Worm (Caenorhabditis elegans) whole organism, L2 larva: ENCODE results near the gene trpp-9.

Source experiments
- C34F6.9 ChIP-seq: fragments of 150-350 bp; optimal IDR thresholded peaks from 2 replicates; lab custom pipeline; 2014; ENCODE audit warnings: missing biosample characterization, missing genetic modification characterization
- F13H6.1 ChIP-seq: sonication (generic microtip); optimal IDR thresholded peaks from 2 replicates; lab custom pipeline; 2016; ENCODE audit warnings: missing genetic modification characterization, missing compliant biosample characterization
- R02D3.7 ChIP-seq: fragments of 150-350 bp; optimal IDR thresholded peaks from 2 replicates; lab custom pipeline; 2014; ENCODE audit warnings: missing biosample characterization, missing genetic modification characterization
- Y55F3AM.14 ChIP-seq: fragments of 200-800 bp; sonication (Bioruptor generic); optimal IDR thresholded peaks from 2 replicates; lab custom pipeline; 2018; ENCODE audit warnings: mild to moderate bottlenecking, missing genetic modification characterization, missing compliant biosample characterization
- ZK546.5 ChIP-seq: sonication (generic microtip); optimal IDR thresholded peaks from 2 replicates; lab custom pipeline; 2017; ENCODE audit warnings: missing biosample characterization, missing genetic modification characterization
- alr-1 ChIP-seq: fragments of 150-350 bp; optimal IDR thresholded peaks from 2 replicates; lab custom pipeline; 2014; ENCODE audit warnings: missing biosample characterization, missing genetic modification characterization
- aly-2 ChIP-seq: fragments of 150-350 bp; optimal IDR thresholded peaks from 2 replicates; lab custom pipeline; 2014; ENCODE audit warnings: missing biosample characterization, missing genetic modification characterization
- ama-1 ChIP-seq: fragments of 150-350 bp; optimal IDR thresholded peaks from 2 replicates; lab custom pipeline; 2018; ENCODE audit warnings: inconsistent platforms
- blmp-1 ChIP-seq: sonication (generic microtip); optimal IDR thresholded peaks from 2 replicates; lab custom pipeline; 2017; ENCODE audit warnings: missing genetic modification characterization, mild to moderate bottlenecking, missing compliant biosample characterization, antibody characterized with exemption, moderate library complexity; ENCODE audit not compliant: insufficient read depth
- ceh-16 ChIP-seq: fragments of 150-350 bp; optimal IDR thresholded peaks from 2 replicates; lab custom pipeline; 2014; ENCODE audit warnings: missing biosample characterization, missing genetic modification characterization
- ceh-82 ChIP-seq: fragments of 150-350 bp; optimal IDR thresholded peaks from 2 replicates; lab custom pipeline; 2014; ENCODE audit warnings: missing biosample characterization, missing genetic modification characterization
- crh-2 ChIP-seq: sonication (generic microtip); optimal IDR thresholded peaks from 2 replicates; lab custom pipeline; 2017; ENCODE audit warnings: missing biosample characterization, missing genetic modification characterization
- egl-27 ChIP-seq: sonication (generic microtip); optimal IDR thresholded peaks from 3 replicates; lab custom pipeline; 2017; ENCODE audit warnings: missing biosample characterization, missing genetic modification reagents, missing genetic modification characterization
- elt-3 ChIP-seq: sonication (generic microtip); optimal IDR thresholded peaks from 2 replicates; lab custom pipeline; 2017; ENCODE audit warnings: missing biosample characterization, missing genetic modification characterization
- fos-1 ChIP-seq: fragments of 150-350 bp; optimal IDR thresholded peaks from 2 replicates; lab custom pipeline; 2014; ENCODE audit warnings: missing biosample characterization, missing genetic modification characterization
- gmeb-1 ChIP-seq: fragments of 150-350 bp; optimal IDR thresholded peaks from 2 replicates; lab custom pipeline; 2014; ENCODE audit warnings: missing biosample characterization, missing genetic modification characterization
- lin-11 ChIP-seq: fragments of 150-350 bp; sonication (generic microtip); optimal IDR thresholded peaks from 2 replicates; lab custom pipeline; 2014; ENCODE audit warnings: missing biosample characterization, missing genetic modification characterization, inconsistent platforms, mixed read lengths
- lin-13 ChIP-seq: fragments of 150-350 bp; optimal IDR thresholded peaks from 2 replicates; lab custom pipeline; 2014; ENCODE audit warnings: missing biosample characterization, missing genetic modification reagents, missing genetic modification characterization
- lsy-2 ChIP-seq, 2 experiments: fragments of 150-350 bp in 1 of 2; sonication (generic microtip) in 1 of 2; optimal IDR thresholded peaks; 2 replicates each; lab custom pipeline; 2014 to 2017; ENCODE audit warnings: missing biosample characterization in 2 of 2, missing genetic modification characterization in 2 of 2
- mab-5 ChIP-seq: fragments of 150-350 bp; optimal IDR thresholded peaks from 2 replicates; lab custom pipeline; 2014; ENCODE audit warnings: missing biosample characterization, missing genetic modification characterization
- mbf-1 ChIP-seq: sonication (generic microtip); optimal IDR thresholded peaks from 2 replicates; lab custom pipeline; 2017; ENCODE audit warnings: missing biosample characterization, missing genetic modification characterization
- nhr-10 ChIP-seq: sonication (generic microtip); optimal IDR thresholded peaks from 2 replicates; lab custom pipeline; 2017; ENCODE audit warnings: missing biosample characterization, missing genetic modification characterization
- nhr-12 ChIP-seq: fragments of 150-350 bp; optimal IDR thresholded peaks from 2 replicates; lab custom pipeline; 2014; ENCODE audit warnings: missing biosample characterization, missing genetic modification characterization
- nhr-129 ChIP-seq: fragments of 150-350 bp; optimal IDR thresholded peaks from 2 replicates; lab custom pipeline; 2014; ENCODE audit warnings: missing biosample characterization, missing genetic modification characterization
- nhr-21 ChIP-seq: fragments of 150-350 bp; optimal IDR thresholded peaks from 2 replicates; lab custom pipeline; 2014; ENCODE audit warnings: missing biosample characterization, missing genetic modification characterization
- nhr-23 ChIP-seq: fragments of 150-350 bp; optimal IDR thresholded peaks from 2 replicates; lab custom pipeline; 2014; ENCODE audit warnings: missing biosample characterization, missing genetic modification reagents, missing genetic modification characterization
- nhr-25 ChIP-seq: fragments of 150-350 bp; sonication (generic microtip); optimal IDR thresholded peaks from 3 replicates; lab custom pipeline; 2014; ENCODE audit warnings: missing biosample characterization, missing genetic modification characterization
- nhr-6 ChIP-seq: fragments of 150-350 bp; optimal IDR thresholded peaks from 2 replicates; lab custom pipeline; 2014; ENCODE audit warnings: missing biosample characterization, missing genetic modification characterization
- nhr-77 ChIP-seq: fragments of 150-350 bp; optimal IDR thresholded peaks from 2 replicates; lab custom pipeline; 2014; ENCODE audit warnings: missing biosample characterization, missing genetic modification characterization
- sem-4 ChIP-seq: fragments of 150-350 bp; optimal IDR thresholded peaks from 2 replicates; lab custom pipeline; 2014; ENCODE audit warnings: missing biosample characterization, missing genetic modification reagents, missing genetic modification characterization
- skn-1 ChIP-seq: sonication (generic microtip); optimal IDR thresholded peaks from 2 replicates; lab custom pipeline; 2017; ENCODE audit warnings: missing biosample characterization, missing genetic modification characterization
- sma-3 ChIP-seq: sonication (generic microtip); optimal IDR thresholded peaks from 2 replicates; lab custom pipeline; 2016; ENCODE audit warnings: missing genetic modification reagents, missing genetic modification characterization, missing compliant biosample characterization
- sma-9 ChIP-seq, 2 experiments: fragments of 150-350 bp in 1 of 2; sonication (generic microtip) in 1 of 2; optimal IDR thresholded peaks; 2 replicates each; lab custom pipeline; 2014 to 2016; ENCODE audit warnings: missing genetic modification characterization in 2 of 2, mild to moderate bottlenecking in 1 of 2, missing biosample characterization in 1 of 2, missing compliant biosample characterization in 1 of 2, missing genetic modification reagents in 1 of 2, moderate library complexity in 1 of 2
- unc-39 ChIP-seq: fragments of 150-350 bp; optimal IDR thresholded peaks from 2 replicates; lab custom pipeline; 2014; ENCODE audit warnings: missing biosample characterization, missing genetic modification characterization
- unc-55 ChIP-seq: fragments of 150-350 bp; sonication (generic microtip); optimal IDR thresholded peaks from 3 replicates; lab custom pipeline; 2014; ENCODE audit warnings: missing biosample characterization, missing genetic modification reagents, missing genetic modification characterization
- unc-62 ChIP-seq: fragments of 150-350 bp; optimal IDR thresholded peaks from 2 replicates; lab custom pipeline; 2014; ENCODE audit warnings: missing biosample characterization, missing genetic modification reagents, missing genetic modification characterization
- zag-1 ChIP-seq: fragments of 150-350 bp; optimal IDR thresholded peaks from 2 replicates; lab custom pipeline; 2014; ENCODE audit warnings: missing biosample characterization, missing genetic modification characterization
- ztf-1 ChIP-seq: fragments of 200-800 bp; sonication (Bioruptor generic); conservative IDR thresholded peaks from 2 replicates; pipeline ENCODE4 v1.3.6; 2022; ENCODE audit warnings: missing genetic modification characterization, missing compliant biosample characterization
- ztf-11 ChIP-seq: sonication (generic microtip); optimal IDR thresholded peaks from 2 replicates; lab custom pipeline; 2017; ENCODE audit warnings: missing biosample characterization, missing genetic modification characterization
- ztf-4 ChIP-seq: fragments of 150-350 bp; optimal IDR thresholded peaks from 2 replicates; lab custom pipeline; 2014; ENCODE audit warnings: missing biosample characterization, missing genetic modification characterization

Gene trpp-9

DNA sequence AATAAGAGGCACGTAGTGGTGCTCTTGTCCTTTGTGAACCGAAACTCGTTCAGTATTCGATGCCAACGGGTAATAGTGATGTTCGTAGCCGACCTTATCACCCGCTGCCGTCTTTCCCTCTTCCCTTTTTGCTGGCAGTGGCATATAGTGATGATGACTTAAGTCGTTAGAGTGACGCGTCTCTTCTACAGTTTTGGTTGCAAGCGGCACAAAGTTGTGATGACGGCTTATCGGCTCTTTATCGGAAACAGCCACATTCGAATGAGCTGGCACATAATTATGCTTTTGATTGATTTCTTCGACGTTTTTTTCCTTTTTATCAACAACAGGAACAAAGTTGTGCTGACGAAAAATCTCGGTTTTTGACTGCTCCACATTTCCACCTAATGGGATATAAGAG lies 48.3 kb upstream of the trpp-9 start:
- TF ChIP-seq F13H6.1 (tag; lab: Kevin White, UChicago), result peak; percentile 27
- TF ChIP-seq gmeb-1 (tag; lab: Kevin White, UChicago), result peak; percentile 12
- TF ChIP-seq C34F6.9, result no peak
- peak; percentile 65 for TF ChIP-seq sma-9 (GFP tag; optimal IDR thresholded peaks at IDR 0.05; lab: Kevin White, UChicago)
- TF ChIP-seq sma-9 (tag; optimal IDR thresholded peaks at IDR 0.05; lab: Kevin White, UChicago), result no peak
- peak; percentile 97 for TF ChIP-seq fos-1
- peak; percentile 82 for TF ChIP-seq crh-2
- no peak for TF ChIP-seq ceh-16
- peak; percentile 59 for TF ChIP-seq skn-1 (tag; lab: Kevin White, UChicago)

DNA sequence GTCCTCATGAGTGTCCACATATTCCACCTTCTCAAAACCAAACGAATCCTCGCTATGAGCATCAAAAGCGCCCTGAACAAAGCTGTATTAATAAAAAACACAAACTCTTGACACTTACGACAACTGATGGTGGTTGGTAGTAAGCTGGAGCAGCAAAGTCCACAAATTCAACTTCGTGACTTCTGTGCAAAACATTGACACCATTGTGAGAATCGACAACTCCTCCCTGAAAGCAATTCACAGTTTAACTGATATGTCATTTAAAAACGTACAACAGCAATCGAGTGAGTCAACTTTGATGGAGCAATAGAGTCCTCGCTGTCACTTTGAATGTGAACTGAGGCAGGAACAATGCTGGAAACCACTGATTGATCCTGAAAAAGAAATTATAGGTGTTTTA lies 46.3 kb upstream of the trpp-9 start:
- TF ChIP-seq ztf-4 (tag; lab: Kevin White, UChicago) (no peak), unc-55 (no peak), mbf-1 (tag; lab: Kevin White, UChicago) (no peak), sem-4 (tag; lab: Kevin White, UChicago) (no peak), nhr-23 (no peak), C34F6.9 (no peak)

DNA sequence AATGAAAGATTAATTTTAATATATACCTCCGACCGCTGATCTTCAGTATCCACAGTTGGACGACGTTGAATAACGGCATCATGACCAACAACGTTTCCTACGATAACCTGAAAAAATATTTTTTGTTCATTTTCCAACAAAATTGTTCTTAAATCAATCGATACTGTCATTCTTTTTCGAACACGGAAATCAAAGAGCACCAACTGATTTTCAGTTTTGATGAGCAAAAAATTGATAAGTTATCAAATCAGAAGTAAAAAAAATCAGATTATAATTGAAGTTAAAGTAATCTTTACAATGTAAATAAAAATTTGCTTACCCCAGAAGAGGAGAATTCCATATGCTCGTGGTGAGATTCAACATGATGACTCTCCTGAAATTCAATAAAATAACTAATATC lies 45.3 kb upstream of the trpp-9 start:
- TF ChIP-seq fos-1 (peak; percentile 15), ZK546.5 (tag; lab: Kevin White, UChicago) (no peak)

DNA sequence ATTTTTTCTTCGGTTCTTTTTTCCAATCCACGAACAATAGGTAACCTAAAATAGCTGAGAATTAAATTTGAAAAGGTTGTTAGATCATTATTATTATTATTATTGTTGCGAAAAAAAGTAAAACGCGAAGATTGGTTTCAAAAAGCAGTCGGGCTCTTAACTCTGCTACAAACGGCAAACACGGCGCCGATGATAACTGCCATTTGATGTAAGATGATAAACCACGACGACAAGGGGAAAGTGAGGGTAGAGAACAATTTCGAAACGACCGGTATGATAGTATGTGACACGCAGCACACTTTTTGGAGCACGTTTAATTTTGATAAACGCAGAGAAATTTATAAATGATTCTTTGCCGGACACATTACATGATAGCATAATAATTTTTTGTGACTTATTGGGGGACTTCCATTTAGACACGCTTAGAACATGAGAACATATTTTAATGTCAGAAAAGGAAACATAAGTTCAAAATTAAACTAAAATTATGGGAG lies 44.7 kb upstream of the trpp-9 start, which contains the start of gene hpo-34:
hpo-34 (minus strand) TSS at position 51 of the 494 bp plus-strand sequence.
- TF ChIP-seq nhr-77 (no peak), zag-1 (tag; lab: Kevin White, UChicago) (no peak), ztf-4 (tag; lab: Kevin White, UChicago) (no peak), ztf-11 (tag; lab: Kevin White, UChicago) (no peak), crh-2 (peak; percentile 82), egl-27 (tag; lab: Kevin White, UChicago) (no peak), sma-9 (GFP tag; optimal IDR thresholded peaks at IDR 0.05; lab: Kevin White, UChicago) (peak; percentile 60), sma-9 (tag; optimal IDR thresholded peaks at IDR 0.05; lab: Kevin White, UChicago) (no peak), fos-1 (peak; percentile 94), R02D3.7 (tag; lab: Kevin White, UChicago) (no peak), alr-1 (tag; lab: Kevin White, UChicago) (no peak), mab-5 (tag; lab: Kevin White, UChicago) (no peak), gmeb-1 (tag; lab: Kevin White, UChicago) (peak; percentile 43), F13H6.1 (tag; lab: Kevin White, UChicago) (peak; percentile 44), mbf-1 (tag; lab: Kevin White, UChicago) (no peak), nhr-12 (tag; lab: Kevin White, UChicago) (no peak), aly-2 (no peak)

DNA sequence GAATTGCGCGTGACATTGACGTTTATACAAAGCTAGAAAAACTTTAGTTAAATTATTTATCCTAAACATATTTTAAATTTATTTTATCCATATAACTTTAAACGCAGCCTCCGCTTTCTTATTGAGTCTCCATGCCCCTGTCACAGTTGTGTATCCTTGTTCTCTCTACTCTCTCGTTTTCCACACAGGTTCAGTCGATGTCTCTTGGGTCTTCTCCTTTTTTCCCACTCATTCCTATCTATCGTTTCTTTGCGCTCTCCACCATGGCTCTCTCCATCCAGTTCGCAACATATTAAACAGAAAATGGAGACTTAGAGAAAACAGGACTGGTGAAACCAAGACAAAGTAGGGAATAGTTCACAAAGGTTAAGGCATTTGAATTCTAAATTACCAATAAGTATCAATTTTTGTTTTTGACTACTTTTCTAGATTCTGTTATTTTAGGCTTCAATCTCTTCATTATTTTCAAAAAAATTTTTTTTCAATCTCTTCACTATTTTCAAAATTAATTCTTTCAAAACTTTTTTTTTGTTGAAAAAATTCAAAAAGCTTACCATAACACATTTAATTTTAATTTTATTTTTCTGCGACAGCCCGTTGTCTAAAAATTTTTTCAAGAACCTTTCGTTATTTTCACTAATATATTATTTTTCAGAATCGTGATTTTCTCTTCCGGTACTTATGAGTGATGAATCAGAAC lies 41.5 kb upstream of the trpp-9 start, which contains the start of gene sdc-2:
sdc-2 (plus strand) TSS at position 650 of the 700 bp plus-strand sequence.
- TF ChIP-seq ceh-82 (tag; lab: Kevin White, UChicago) (no peak), nhr-6 (tag; lab: Kevin White, UChicago) (peak; percentile 86), sma-9 (GFP tag; optimal IDR thresholded peaks at IDR 0.05; lab: Kevin White, UChicago) (peak; percentile 71), sma-9 (tag; optimal IDR thresholded peaks at IDR 0.05; lab: Kevin White, UChicago) (no peak), ama-1 (lab: Kevin White, UChicago) (no peak), alr-1 (tag; lab: Kevin White, UChicago) (no peak), unc-39 (tag; lab: Kevin White, UChicago) (no peak), lsy-2 (tag; optimal IDR thresholded peaks at IDR 0.05; lab: Kevin White, UChicago) (peak in 1 of 2 experiments; percentile 41), lin-11 (tag; lab: Kevin White, UChicago) (peak; percentile 14), nhr-25 (tag; lab: Kevin White, UChicago) (no peak), nhr-10 (tag; lab: Kevin White, UChicago) (no peak), R02D3.7 (tag; lab: Kevin White, UChicago) (no peak), unc-55 (peak; percentile 67), sma-3 (peak; percentile 79), Y55F3AM.14 (GFP tag; lab: Kevin White, UChicago) (no peak), elt-3 (tag; lab: Kevin White, UChicago) (no peak), crh-2 (peak; percentile 92), F13H6.1 (tag; lab: Kevin White, UChicago) (peak; percentile 87), blmp-1 (tag; lab: Kevin White, UChicago) (peak; percentile 32), C34F6.9 (no peak), ztf-1 (no peak), gmeb-1 (tag; lab: Kevin White, UChicago) (peak; percentile 75), lin-13 (GFP tag; lab: Kevin White, UChicago) (no peak), fos-1 (peak; percentile 77), nhr-21 (tag; lab: Kevin White, UChicago) (peak; percentile 94), zag-1 (tag; lab: Kevin White, UChicago) (peak; percentile 26), nhr-129 (tag; lab: Kevin White, UChicago) (peak; percentile 93), egl-27 (tag; lab: Kevin White, UChicago) (peak; percentile 76), skn-1 (tag; lab: Kevin White, UChicago) (peak; percentile 39), unc-62 (no peak), mab-5 (tag; lab: Kevin White, UChicago) (peak; percentile 52)
